Worm (Caenorhabditis elegans) whole organism, midembryonic: ENCODE measurements around the gene slcr-46.1.

Experiments
- T22C8.4 ChIP-seq: fragments of 200-800 bp; sonication (Bioruptor generic); IDR thresholded peaks from 2 replicates; pipeline ENCODE4 v1.3.6; 2022; ENCODE audit warnings: missing genetic modification characterization, missing compliant biosample characterization
- cog-1 ChIP-seq: sonication (generic microtip); optimal IDR thresholded peaks from 2 replicates; lab custom pipeline; 2016; ENCODE audit warnings: missing genetic modification characterization, missing compliant biosample characterization
- flt-1 ChIP-seq: fragments of 200-800 bp; sonication (Bioruptor generic); IDR thresholded peaks from 2 replicates; pipeline ENCODE4 v1.3.6; 2022; ENCODE audit warnings: missing genetic modification characterization, missing compliant biosample characterization
- klf-2 ChIP-seq: fragments of 200-800 bp; sonication (Bioruptor generic); conservative IDR thresholded peaks from 2 replicates; pipeline ENCODE4 v1.3.6; 2022; ENCODE audit warnings: missing genetic modification reagents, missing genetic modification characterization, missing compliant biosample characterization
- med-1 ChIP-seq: sonication (generic microtip); optimal IDR thresholded peaks from 2 replicates; lab custom pipeline; 2017; ENCODE audit warnings: missing genetic modification characterization, mild to moderate bottlenecking, missing compliant biosample characterization, antibody characterized with exemption, missing genetic modification reagents; ENCODE audit not compliant: insufficient read depth
- ref-1 ChIP-seq: fragments of 200-800 bp; sonication (Bioruptor generic); conservative IDR thresholded peaks from 2 replicates; pipeline ENCODE4 v1.3.6; 2022; ENCODE audit warnings: missing genetic modification reagents, missing genetic modification characterization, missing compliant biosample characterization
- tab-1 ChIP-seq: fragments of 200-800 bp; sonication (Bioruptor generic); IDR thresholded peaks from 2 replicates; pipeline ENCODE4 v1.3.6; 2022; ENCODE audit warnings: missing genetic modification characterization, missing compliant biosample characterization
- ztf-23 ChIP-seq: fragments of 200-800 bp; sonication (Bioruptor generic); IDR thresholded peaks from 2 replicates; pipeline ENCODE4 v1.3.6; 2022; ENCODE audit warnings: missing genetic modification reagents, missing genetic modification characterization, missing compliant biosample characterization
- ztf-29 ChIP-seq: fragments of 200-800 bp; sonication (Bioruptor generic); IDR thresholded peaks from 2 replicates; pipeline ENCODE4 v1.3.6; 2022; ENCODE audit warnings: missing genetic modification reagents, missing genetic modification characterization, missing compliant biosample characterization

slcr-46.1 gene

DNA sequence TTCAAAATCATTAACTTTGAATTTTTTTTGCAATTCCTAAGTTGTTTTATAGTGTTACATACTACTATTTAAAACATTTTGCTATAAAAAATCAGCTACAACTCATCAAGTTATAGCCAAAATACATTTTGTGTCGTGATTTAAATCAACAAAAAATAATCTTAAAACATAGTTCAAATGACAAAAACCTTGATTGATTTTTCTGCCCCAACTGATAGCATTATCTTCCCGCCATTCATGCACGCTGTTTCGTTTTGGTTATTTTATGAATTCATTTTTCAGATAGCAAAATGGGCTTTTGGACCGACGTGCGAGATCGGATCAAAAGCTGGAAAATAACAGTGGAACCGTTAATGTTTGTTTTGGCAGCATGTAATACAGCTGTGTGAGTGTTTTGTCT is at the start of gene slcr-46.1:
TSS of gene slcr-46.1 (plus strand) at position 274 of the 400 bp plus-strand sequence.
- no peak for TF ChIP-seq med-1 (GFP tag; lab: Kevin White, UChicago)
- TF ChIP-seq ztf-23 (GFP tag; lab: Robert Waterston, UW), result no peak
- TF ChIP-seq flt-1 (GFP tag; lab: Robert Waterston, UW), result no peak
- TF ChIP-seq klf-2, result no peak
- TF ChIP-seq T22C8.4 (GFP tag; lab: Robert Waterston, UW), result no peak
- no peak for TF ChIP-seq ztf-29 (GFP tag; lab: Robert Waterston, UW)
- no peak for TF ChIP-seq cog-1 (tag; lab: Kevin White, UChicago)
- TF ChIP-seq tab-1 (GFP tag; lab: Robert Waterston, UW), result no peak
- TF ChIP-seq ref-1 (GFP tag; lab: Robert Waterston, UW), result no peak

DNA sequence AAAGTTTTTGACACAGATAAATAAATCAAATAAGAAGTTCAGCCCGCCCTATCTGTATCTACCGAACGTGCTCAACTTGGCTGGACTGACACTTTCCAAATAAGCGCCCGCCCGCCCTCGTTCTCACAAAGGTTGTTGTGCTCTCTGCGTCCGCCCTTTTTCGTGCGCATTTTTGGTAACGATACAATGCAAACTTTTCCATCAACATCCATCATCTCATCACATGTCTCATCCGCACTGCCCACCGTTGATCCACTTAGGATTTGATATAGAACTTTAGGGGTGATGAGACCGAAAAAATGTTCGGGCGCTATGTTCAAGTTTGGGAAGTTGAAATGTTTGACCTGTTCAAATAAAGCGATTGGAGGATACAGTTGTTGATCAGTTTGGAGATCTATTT is 46.6 kb upstream of the slcr-46.1 start, which contains the start of gene C05E11.7:
TSS of gene C05E11.7 (minus strand) at position 101 of the 400 bp plus-strand sequence.
- TF ChIP-seq ztf-23 (GFP tag; lab: Robert Waterston, UW) (no peak), ztf-29 (GFP tag; lab: Robert Waterston, UW) (no peak), ref-1 (GFP tag; lab: Robert Waterston, UW) (no peak), med-1 (GFP tag; lab: Kevin White, UChicago) (no peak), tab-1 (GFP tag; lab: Robert Waterston, UW) (no peak), klf-2 (no peak), flt-1 (GFP tag; lab: Robert Waterston, UW) (no peak), T22C8.4 (GFP tag; lab: Robert Waterston, UW) (no peak), cog-1 (tag; lab: Kevin White, UChicago) (no peak)

DNA sequence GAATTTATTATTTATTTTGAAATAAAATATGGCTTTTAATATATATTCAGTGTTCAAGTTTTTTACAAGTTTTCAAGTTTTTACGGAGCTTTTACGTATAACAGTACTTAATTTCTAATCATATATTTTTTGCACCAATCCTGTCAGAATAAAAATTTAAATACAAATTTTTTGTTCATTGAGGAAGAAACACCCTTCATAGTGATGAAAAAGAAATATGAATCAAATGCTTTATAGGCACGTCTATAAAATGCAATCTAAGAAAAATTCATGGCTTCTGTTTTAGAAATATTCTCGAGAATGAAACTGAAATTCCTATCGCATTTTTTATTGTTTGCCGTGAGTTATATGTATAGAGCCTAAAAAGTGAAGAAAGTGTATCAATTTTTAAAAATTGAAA is 45.5 kb upstream of the slcr-46.1 start, which contains the start of gene C05E11.2:
TSS of gene C05E11.2 (plus strand) at position 301 of the 400 bp plus-strand sequence.
- no peak for TF ChIP-seq cog-1 (tag; lab: Kevin White, UChicago)
- no peak for TF ChIP-seq med-1 (GFP tag; lab: Kevin White, UChicago)
- no peak for TF ChIP-seq tab-1 (GFP tag; lab: Robert Waterston, UW)
- no peak for TF ChIP-seq klf-2
- TF ChIP-seq ref-1 (GFP tag; lab: Robert Waterston, UW), result no peak
- no peak for TF ChIP-seq flt-1 (GFP tag; lab: Robert Waterston, UW)
- no peak for TF ChIP-seq T22C8.4 (GFP tag; lab: Robert Waterston, UW)
- TF ChIP-seq ztf-23 (GFP tag; lab: Robert Waterston, UW), result no peak
- TF ChIP-seq ztf-29 (GFP tag; lab: Robert Waterston, UW), result no peak

DNA sequence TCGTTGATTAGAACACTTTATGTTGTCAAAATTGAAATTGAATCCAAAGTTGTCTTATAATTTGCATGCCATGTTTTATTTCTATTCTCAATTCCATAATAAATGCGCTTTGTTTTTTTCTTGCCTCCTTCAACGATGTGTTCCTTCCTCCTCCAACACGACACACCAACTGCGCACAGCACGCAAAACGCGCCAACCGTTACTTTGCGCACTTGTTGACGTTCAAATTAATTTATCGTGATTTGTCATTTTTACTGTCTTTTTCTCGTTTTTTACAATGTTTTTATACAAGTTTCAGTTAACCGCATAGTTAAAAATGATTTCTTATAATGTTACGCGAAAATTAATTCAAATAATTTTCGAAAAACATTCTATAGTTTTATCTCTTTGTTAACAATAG is 44.2 kb upstream of the slcr-46.1 start:
- no peak for TF ChIP-seq klf-2
- TF ChIP-seq flt-1 (GFP tag; lab: Robert Waterston, UW), result no peak
- TF ChIP-seq med-1 (GFP tag; lab: Kevin White, UChicago), result no peak
- TF ChIP-seq ztf-23 (GFP tag; lab: Robert Waterston, UW), result no peak
- TF ChIP-seq ztf-29 (GFP tag; lab: Robert Waterston, UW), result no peak

DNA sequence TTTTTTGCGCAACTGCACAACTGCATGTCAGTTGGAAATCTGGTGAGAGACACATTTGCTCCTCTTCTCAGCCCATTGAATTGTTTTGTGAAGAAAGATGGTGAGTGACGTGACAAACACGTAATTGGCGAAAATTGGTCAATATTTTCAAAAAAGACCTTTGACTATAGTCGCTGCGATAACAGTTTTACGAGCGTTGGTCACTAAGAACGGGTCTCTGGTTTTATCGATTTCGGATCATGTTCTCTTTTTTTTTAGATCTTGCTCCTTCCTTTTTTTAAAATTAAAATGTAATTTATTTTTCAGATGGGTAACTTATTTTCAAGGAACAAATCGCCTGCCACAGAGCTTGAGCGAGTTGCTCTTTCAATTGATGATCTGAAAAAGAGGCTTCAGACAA is 43.7 kb upstream of the slcr-46.1 start, which contains the start of gene lnp-1:
TSS of gene lnp-1 (plus strand) at position 301 of the 400 bp plus-strand sequence.
- TF ChIP-seq flt-1 (GFP tag; lab: Robert Waterston, UW), result no peak
- TF ChIP-seq cog-1 (tag; lab: Kevin White, UChicago), result no peak
- TF ChIP-seq med-1 (GFP tag; lab: Kevin White, UChicago), result no peak
- TF ChIP-seq ztf-23 (GFP tag; lab: Robert Waterston, UW), result no peak
- no peak for TF ChIP-seq klf-2
- no peak for TF ChIP-seq ztf-29 (GFP tag; lab: Robert Waterston, UW)
- no peak for TF ChIP-seq tab-1 (GFP tag; lab: Robert Waterston, UW)
- no peak for TF ChIP-seq ref-1 (GFP tag; lab: Robert Waterston, UW)
- TF ChIP-seq T22C8.4 (GFP tag; lab: Robert Waterston, UW), result no peak

DNA sequence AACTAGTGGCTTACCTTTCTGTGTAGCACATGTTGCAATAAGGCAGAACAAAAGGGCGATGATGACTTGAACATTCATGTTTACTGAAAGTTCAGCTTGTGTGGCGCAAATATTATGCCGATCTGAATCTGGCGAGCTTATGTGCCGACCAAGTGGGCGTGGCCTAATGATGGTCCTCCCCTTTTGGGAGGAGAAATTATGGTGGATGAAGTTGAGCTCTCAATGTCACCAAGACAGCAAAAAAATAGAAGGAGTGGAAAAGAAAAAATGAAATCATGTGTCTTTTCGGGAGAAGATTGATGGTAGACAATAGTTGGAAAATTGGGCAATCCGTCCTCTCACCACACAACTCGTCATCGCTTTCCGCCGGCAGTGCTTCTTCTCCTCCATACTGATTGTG is 39.9 kb upstream of the slcr-46.1 start, which contains the start of gene flp-12:
TSS of gene flp-12 (minus strand) at position 101 of the 400 bp plus-strand sequence.
- TF ChIP-seq flt-1 (GFP tag; lab: Robert Waterston, UW), result no peak
- TF ChIP-seq ztf-23 (GFP tag; lab: Robert Waterston, UW), result no peak
- TF ChIP-seq med-1 (GFP tag; lab: Kevin White, UChicago), result no peak
- no peak for TF ChIP-seq ztf-29 (GFP tag; lab: Robert Waterston, UW)
- no peak for TF ChIP-seq cog-1 (tag; lab: Kevin White, UChicago)
- no peak for TF ChIP-seq klf-2
- TF ChIP-seq T22C8.4 (GFP tag; lab: Robert Waterston, UW), result no peak
- no peak for TF ChIP-seq ref-1 (GFP tag; lab: Robert Waterston, UW)
- TF ChIP-seq tab-1 (GFP tag; lab: Robert Waterston, UW), result no peak

DNA sequence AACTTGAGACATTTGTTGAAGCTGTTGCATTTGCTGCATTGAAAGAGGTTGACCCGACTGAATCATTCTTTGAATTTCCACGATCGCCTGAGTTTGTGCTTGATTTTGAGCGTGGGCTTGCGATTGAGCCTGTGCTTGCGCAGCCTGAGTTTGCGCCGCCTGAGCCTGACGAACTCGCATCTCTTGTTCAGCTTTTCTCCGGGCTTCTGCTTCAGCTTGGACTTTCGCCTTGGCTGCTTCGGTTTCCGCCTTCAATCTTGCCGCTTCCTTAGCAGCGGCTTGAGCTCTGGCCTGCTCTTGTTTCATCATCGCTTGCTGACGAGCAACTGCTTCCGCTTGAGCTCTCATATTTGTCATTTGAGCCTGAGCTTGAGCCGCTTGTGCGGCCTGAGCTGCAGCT is 34.7 kb upstream of the slcr-46.1 start:
- TF ChIP-seq cog-1 (tag; lab: Kevin White, UChicago) (no peak), klf-2 (no peak), tab-1 (GFP tag; lab: Robert Waterston, UW) (no peak), med-1 (GFP tag; lab: Kevin White, UChicago) (no peak), ref-1 (GFP tag; lab: Robert Waterston, UW) (no peak), ztf-29 (GFP tag; lab: Robert Waterston, UW) (no peak), ztf-23 (GFP tag; lab: Robert Waterston, UW) (no peak), flt-1 (GFP tag; lab: Robert Waterston, UW) (no peak), T22C8.4 (GFP tag; lab: Robert Waterston, UW) (no peak)

DNA sequence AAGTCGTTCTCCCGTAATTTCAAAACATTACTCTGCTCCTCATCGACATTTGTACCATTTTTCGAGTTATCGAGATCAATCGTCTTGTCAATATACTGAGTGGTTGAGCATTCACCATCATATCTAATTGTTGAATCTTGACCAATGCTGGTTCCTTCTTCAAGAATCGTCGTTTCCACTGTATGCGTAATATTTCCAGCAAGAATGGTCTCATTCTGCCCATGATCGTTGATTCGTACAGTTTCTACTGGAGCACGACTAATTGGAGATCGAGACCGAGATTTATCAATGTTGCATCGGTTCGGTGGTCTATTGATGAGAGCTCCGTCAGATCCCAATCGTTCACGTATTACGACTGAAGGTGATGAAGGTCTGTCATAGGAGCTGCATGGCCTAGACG is 32.6 kb upstream of the slcr-46.1 start:
- TF ChIP-seq ztf-23 (GFP tag; lab: Robert Waterston, UW) (no peak), med-1 (GFP tag; lab: Kevin White, UChicago) (no peak), T22C8.4 (GFP tag; lab: Robert Waterston, UW) (no peak), ref-1 (GFP tag; lab: Robert Waterston, UW) (no peak), tab-1 (GFP tag; lab: Robert Waterston, UW) (no peak), klf-2 (no peak)

DNA sequence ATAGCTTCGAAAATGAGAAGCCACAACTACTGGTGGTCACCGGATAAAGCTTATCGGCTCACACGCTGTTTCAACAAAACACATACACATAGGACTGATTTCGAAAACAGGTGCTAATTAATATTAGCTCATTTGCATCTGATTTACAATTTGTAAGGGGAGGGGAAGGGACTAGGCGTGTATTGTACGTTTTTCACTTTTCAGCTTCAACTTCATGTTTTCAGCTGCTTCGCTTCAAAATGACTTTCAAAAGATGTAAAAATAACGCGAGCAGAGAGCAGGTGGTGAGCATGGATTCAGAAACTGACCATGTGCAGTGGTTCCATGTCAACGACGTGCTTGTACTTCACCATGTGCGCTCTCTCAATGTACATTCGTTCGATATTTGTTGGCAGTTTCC is 31.2 kb upstream of the slcr-46.1 start:
- TF ChIP-seq klf-2 (no peak), ztf-29 (GFP tag; lab: Robert Waterston, UW) (no peak), ref-1 (GFP tag; lab: Robert Waterston, UW) (no peak), med-1 (GFP tag; lab: Kevin White, UChicago) (no peak), flt-1 (GFP tag; lab: Robert Waterston, UW) (no peak), ztf-23 (GFP tag; lab: Robert Waterston, UW) (no peak), T22C8.4 (GFP tag; lab: Robert Waterston, UW) (no peak), cog-1 (tag; lab: Kevin White, UChicago) (no peak), tab-1 (GFP tag; lab: Robert Waterston, UW) (no peak)
